Fruit fly (Drosophila melanogaster) whole organism, embryonic: Measurements from ENCODE around the gene EndoGI.
A peak's percentile ranks its signal among the peaks of the same experiment; 100 is the strongest.

Source experiments
- Aef1 ChIP-seq: fragments of 200-800 bp; sonication (Bioruptor generic); IDR thresholded peaks from 3 replicates; pipeline ENCODE4 v1.3.6; 2022; ENCODE audit warnings: missing biosample characterization, missing genetic modification characterization
- Asciz ChIP-seq: fragments of 200-800 bp; sonication (Bioruptor generic); optimal IDR thresholded peaks from 2 replicates; lab custom pipeline; 2017; ENCODE audit warnings: missing biosample characterization, mild to moderate bottlenecking, missing genetic modification characterization, missing genetic modification reagents
- Atf-2 ChIP-seq: fragments of 200-800 bp; sonication (Bioruptor generic); optimal IDR thresholded peaks from 2 replicates; lab custom pipeline; 2016; ENCODE audit warnings: missing biosample characterization, missing genetic modification characterization
- CG10147 ChIP-seq: fragments of 200-800 bp; sonication (Bioruptor generic); optimal IDR thresholded peaks from 2 replicates; lab custom pipeline; 2019; ENCODE audit warnings: missing biosample characterization, mild to moderate bottlenecking, missing genetic modification characterization, moderate library complexity
- CG10543 ChIP-seq: fragments of 200-800 bp; sonication (Bioruptor generic); optimal IDR thresholded peaks from 3 replicates; lab custom pipeline; 2017; ENCODE audit warnings: missing biosample characterization, mild to moderate bottlenecking, missing genetic modification characterization, moderate library complexity
- CG12391 ChIP-seq: fragments of 200-800 bp; sonication (Bioruptor generic); optimal IDR thresholded peaks from 3 replicates; lab custom pipeline; 2018; ENCODE audit warnings: missing biosample characterization, mild to moderate bottlenecking, missing genetic modification characterization, moderate library complexity
- CG12942 ChIP-seq: fragments of 200-800 bp; sonication (Bioruptor generic); optimal IDR thresholded peaks from 3 replicates; lab custom pipeline; 2016; ENCODE audit warnings: missing biosample characterization, missing genetic modification characterization
- CG15269 ChIP-seq: fragments of 200-800 bp; sonication (Bioruptor generic); optimal IDR thresholded peaks from 2 replicates; lab custom pipeline; 2018; ENCODE audit warnings: missing biosample characterization, mild to moderate bottlenecking, missing genetic modification characterization, moderate library complexity
- CG16813 ChIP-seq: fragments of 200-800 bp; sonication (Bioruptor generic); IDR thresholded peaks from 3 replicates; pipeline ENCODE4 v1.3.6; 2022; ENCODE audit warnings: missing biosample characterization, missing genetic modification characterization; ENCODE audit not compliant: partially characterized antibody
- CG2202 ChIP-seq: fragments of 200-800 bp; sonication (Bioruptor generic); optimal IDR thresholded peaks from 2 replicates; lab custom pipeline; 2018; ENCODE audit warnings: missing biosample characterization, mild to moderate bottlenecking, missing genetic modification characterization
- CG3065 ChIP-seq: fragments of 200-800 bp; sonication (Bioruptor generic); optimal IDR thresholded peaks from 2 replicates; lab custom pipeline; 2016; ENCODE audit warnings: missing biosample characterization, missing genetic modification characterization
- CG32772 ChIP-seq: fragments of 200-800 bp; sonication (Bioruptor generic); IDR thresholded peaks from 2 replicates; pipeline ENCODE4 v1.3.6; 2022; ENCODE audit warnings: missing biosample characterization, missing genetic modification characterization
- CG3281 ChIP-seq: fragments of 200-800 bp; sonication (Bioruptor generic); optimal IDR thresholded peaks from 3 replicates; lab custom pipeline; 2017; ENCODE audit warnings: missing biosample characterization, mild to moderate bottlenecking, missing genetic modification characterization
- CG3847 ChIP-seq: fragments of 200-800 bp; sonication (Bioruptor generic); IDR thresholded peaks from 2 replicates; pipeline ENCODE4 v1.3.6; 2022; ENCODE audit warnings: missing biosample characterization, missing genetic modification characterization
- CG3995 ChIP-seq: fragments of 200-800 bp; sonication (Bioruptor generic); optimal IDR thresholded peaks from 3 replicates; lab custom pipeline; 2016; ENCODE audit warnings: missing biosample characterization, missing genetic modification characterization
- CG4424 ChIP-seq: fragments of 200-800 bp; sonication (Bioruptor generic); optimal IDR thresholded peaks from 3 replicates; lab custom pipeline; 2016; ENCODE audit warnings: missing biosample characterization, missing genetic modification characterization
- CG8281 ChIP-seq: fragments of 200-800 bp; sonication (Bioruptor generic); optimal IDR thresholded peaks from 2 replicates; lab custom pipeline; 2018; ENCODE audit warnings: missing biosample characterization, mild to moderate bottlenecking, missing genetic modification characterization, moderate library complexity
- CG8388 ChIP-seq: fragments of 200-800 bp; sonication (Bioruptor generic); optimal IDR thresholded peaks from 2 replicates; lab custom pipeline; 2019; ENCODE audit warnings: missing biosample characterization, mild to moderate bottlenecking, missing genetic modification characterization, moderate library complexity
- CG8478 ChIP-seq: fragments of >200 bp; optimal IDR thresholded peaks from 2 replicates; lab custom pipeline; 2018
- Drgx ChIP-seq: fragments of 200-800 bp; sonication (Bioruptor generic); IDR thresholded peaks from 2 replicates; pipeline ENCODE4 v1.3.6; 2022; ENCODE audit warnings: missing biosample characterization, missing genetic modification characterization
- Fer2 ChIP-seq: fragments of 200-800 bp; sonication (Bioruptor generic); optimal IDR thresholded peaks from 2 replicates; lab custom pipeline; 2018; ENCODE audit warnings: missing biosample characterization, mild to moderate bottlenecking, missing genetic modification characterization, moderate library complexity
- HLH4C ChIP-seq: fragments of 200-800 bp; sonication (Bioruptor generic); IDR thresholded peaks from 3 replicates; pipeline ENCODE4 v1.3.6; 2022; ENCODE audit warnings: missing biosample characterization, missing genetic modification characterization; ENCODE audit not compliant: partially characterized antibody
- NC2α ChIP-seq: fragments of 200-800 bp; sonication (Bioruptor generic); optimal IDR thresholded peaks from 2 replicates; lab custom pipeline; 2016; ENCODE audit warnings: missing biosample characterization, missing genetic modification characterization
- Nf-YB ChIP-seq: fragments of 200-800 bp; sonication (Bioruptor generic); optimal IDR thresholded peaks from 3 replicates; lab custom pipeline; 2019; ENCODE audit warnings: missing biosample characterization, mild to moderate bottlenecking, missing genetic modification characterization, moderate library complexity
- Scr ChIP-seq: fragments of 200-800 bp; sonication (Bioruptor generic); IDR thresholded peaks from 2 replicates; pipeline ENCODE4 v1.3.6; 2022; ENCODE audit warnings: missing biosample characterization, missing genetic modification characterization; ENCODE audit not compliant: partially characterized antibody
- ash1 ChIP-seq: fragments of 200-800 bp; sonication (Bioruptor generic); optimal IDR thresholded peaks from 2 replicates; lab custom pipeline; 2018; ENCODE audit warnings: missing biosample characterization, mild to moderate bottlenecking, missing genetic modification characterization
- dan ChIP-seq: fragments of 200-800 bp; sonication (Bioruptor generic); IDR thresholded peaks from 2 replicates; pipeline ENCODE4 v1.3.6; 2022; ENCODE audit warnings: missing biosample characterization, missing genetic modification characterization
- dimm ChIP-seq: fragments of 200-800 bp; sonication (Bioruptor generic); IDR thresholded peaks from 2 replicates; pipeline ENCODE4 v1.3.6; 2022; ENCODE audit warnings: missing biosample characterization, missing genetic modification characterization
- fu2 ChIP-seq: fragments of 200-800 bp; sonication (Bioruptor generic); optimal IDR thresholded peaks from 2 replicates; lab custom pipeline; 2016; ENCODE audit warnings: missing biosample characterization, missing genetic modification characterization
- gce ChIP-seq: fragments of 200-800 bp; sonication (Bioruptor generic); IDR thresholded peaks from 3 replicates; pipeline ENCODE4 v1.3.6; 2022; ENCODE audit warnings: missing biosample characterization, missing genetic modification characterization
- gcm ChIP-seq: fragments of 200-800 bp; sonication (Bioruptor generic); optimal IDR thresholded peaks from 2 replicates; lab custom pipeline; 2019; ENCODE audit warnings: missing biosample characterization, mild to moderate bottlenecking, missing genetic modification characterization, moderate library complexity
- gcm2 ChIP-seq: fragments of 200-800 bp; sonication (Bioruptor generic); optimal IDR thresholded peaks from 2 replicates; lab custom pipeline; 2016; ENCODE audit warnings: missing biosample characterization, missing genetic modification characterization
- gem ChIP-seq: fragments of 200-800 bp; sonication (Bioruptor generic); optimal IDR thresholded peaks from 2 replicates; lab custom pipeline; 2019; ENCODE audit warnings: missing biosample characterization, mild to moderate bottlenecking, missing genetic modification characterization, moderate library complexity
- gsb ChIP-seq: fragments of 200-800 bp; sonication (Bioruptor generic); IDR thresholded peaks from 2 replicates; pipeline ENCODE4 v1.3.6; 2022; ENCODE audit warnings: missing biosample characterization, missing genetic modification characterization
- gt ChIP-seq: fragments of 200-800 bp; sonication (Bioruptor generic); IDR thresholded peaks from 2 replicates; pipeline ENCODE4 v1.3.6; 2022; ENCODE audit warnings: missing biosample characterization, missing genetic modification characterization
- hkb ChIP-seq, 2 experiments: fragments of 200-800 bp in 1 of 2; fragments of >200 bp in 1 of 2; sonication (Bioruptor generic) in 1 of 2; IDR thresholded peaks in 1 of 2; optimal IDR thresholded peaks in 1 of 2; 2 replicates each; pipeline versions ENCODE4 v1.3.6 to Lab custom; 2017 to 2022; ENCODE audit warnings: missing biosample characterization in 1 of 2, missing genetic modification characterization in 1 of 2
- ind ChIP-seq: fragments of 200-800 bp; sonication (Bioruptor generic); optimal IDR thresholded peaks from 3 replicates; lab custom pipeline; 2016; ENCODE audit warnings: missing biosample characterization, missing genetic modification characterization
- maf-S ChIP-seq: fragments of 200-800 bp; sonication (Bioruptor generic); optimal IDR thresholded peaks from 2 replicates; lab custom pipeline; 2016; ENCODE audit warnings: missing biosample characterization, missing genetic modification characterization
- prd ChIP-seq, 3 experiments: fragments of >200 bp in 2 of 3; fragments of 200-800 bp in 1 of 3; sonication (Bioruptor generic) in 1 of 3; optimal IDR thresholded peaks in 2 of 3; IDR thresholded peaks in 1 of 3; 2 replicates in 2 of 3; 3 replicates in 1 of 3; pipeline versions ENCODE4 v1.3.6 to Lab custom; 2017 to 2022; ENCODE audit warnings: missing biosample characterization in 1 of 3, missing genetic modification characterization in 1 of 3
- run ChIP-seq: fragments of 200-800 bp; sonication (Bioruptor generic); optimal IDR thresholded peaks from 3 replicates; lab custom pipeline; 2018; ENCODE audit warnings: missing biosample characterization, mild to moderate bottlenecking, missing genetic modification characterization
- sim ChIP-seq: fragments of 200-800 bp; sonication (Bioruptor generic); IDR thresholded peaks from 2 replicates; pipeline ENCODE4 v1.3.6; 2022; ENCODE audit warnings: missing biosample characterization, missing genetic modification characterization
- twi ChIP-seq: fragments of 200-800 bp; optimal IDR thresholded peaks from 2 replicates; lab custom pipeline; 2019; ENCODE audit warnings: missing biosample characterization, mild to moderate bottlenecking, missing genetic modification characterization, moderate library complexity
- unpg ChIP-seq: fragments of 200-800 bp; sonication (Bioruptor generic); optimal IDR thresholded peaks from 3 replicates; lab custom pipeline; 2018; ENCODE audit warnings: missing biosample characterization, mild to moderate bottlenecking, missing genetic modification characterization, moderate library complexity
- vnd ChIP-seq: fragments of 200-800 bp; sonication (Bioruptor generic); IDR thresholded peaks from 3 replicates; pipeline ENCODE4 v1.3.6; 2022; ENCODE audit warnings: missing biosample characterization, missing genetic modification characterization; ENCODE audit not compliant: partially characterized antibody
- zf30C ChIP-seq: fragments of 200-800 bp; sonication (Bioruptor generic); optimal IDR thresholded peaks from 3 replicates; lab custom pipeline; 2018; ENCODE audit warnings: missing biosample characterization, mild to moderate bottlenecking, missing genetic modification characterization

Gene EndoGI

dm6 chr2L:16293703-16294233 is 36.3 kb downstream of the EndoGI start, which contains the start of gene Cyp303a1 (continued):
- TF ChIP-seq Scr (GFP tag; lab: Robert Waterston, UW), result 0 out of 2 replicates have a peak, but pooled peaks have one; percentile 23
- peak; percentile 58 for TF ChIP-seq CG16813 (GFP tag; lab: Robert Waterston, UW)

- peak; percentile 39 for TF ChIP-seq CG8281
- no peak for TF ChIP-seq CG2202
- TF ChIP-seq HLH4C (GFP tag; lab: Robert Waterston, UW), result no peak
- peak; percentile 27 for TF ChIP-seq NC2α (GFP tag; lab: Kevin White, UChicago)
- no peak for TF ChIP-seq gce (GFP tag; lab: Robert Waterston, UW)
- peak; percentile 61 for TF ChIP-seq CG3995 (GFP tag; lab: Kevin White, UChicago)
- peak; percentile 80 for TF ChIP-seq Aef1
- TF ChIP-seq CG3065, result peak; percentile 7
- TF ChIP-seq CG8388 (GFP tag; lab: Kevin White, UChicago), result peak; percentile 43
- peak; percentile 72 for TF ChIP-seq CG3281 (GFP tag; lab: Kevin White, UChicago)
- no peak for TF ChIP-seq vnd
- peak; percentile 4 for TF ChIP-seq hkb (optimal IDR thresholded peaks at IDR 0.05; lab: Kevin White, UChicago)
- peak; percentile 37; the same call in 1 of the 2 replicates for TF ChIP-seq hkb (GFP tag; IDR thresholded peaks at IDR 0.05; lab: Robert Waterston, UW)
- TF ChIP-seq Drgx (GFP tag; lab: Robert Waterston, UW), result 0 out of 2 replicates have a peak, but pooled peaks have one; percentile 20
- TF ChIP-seq gem (tag; lab: Kevin White, UChicago), result no peak
- no peak for TF ChIP-seq zf30C (GFP tag; lab: Kevin White, UChicago)
- no peak for TF ChIP-seq gsb (GFP tag; lab: Robert Waterston, UW)
- TF ChIP-seq gcm, result peak; percentile 30
- TF ChIP-seq unpg (GFP tag; lab: Kevin White, UChicago), result peak; percentile 68
- no peak for TF ChIP-seq gcm2
- TF ChIP-seq ash1 (GFP tag; lab: Kevin White, UChicago), result no peak
- no peak for TF ChIP-seq run
- peak; percentile 57 for TF ChIP-seq CG12942 (GFP tag; lab: Kevin White, UChicago)
- TF ChIP-seq CG4424, result peak; percentile 77
- TF ChIP-seq fu2 (GFP tag; lab: Kevin White, UChicago), result peak; percentile 45
- no peak for TF ChIP-seq CG8478 (lab: Kevin White, UChicago)
- TF ChIP-seq maf-S, result peak; percentile 55
- TF ChIP-seq prd (optimal IDR thresholded peaks at IDR 0.05; lab: Kevin White, UChicago), result no peak
- peak; percentile 76 for TF ChIP-seq prd (GFP tag; IDR thresholded peaks at IDR 0.05; lab: Robert Waterston, UW)
- peak; percentile 79 for TF ChIP-seq ind (GFP tag; lab: Kevin White, UChicago)
- no peak for TF ChIP-seq dimm
- no peak for TF ChIP-seq dan (GFP tag; lab: Robert Waterston, UW)
- TF ChIP-seq CG12391 (tag; lab: Kevin White, UChicago), result peak; percentile 82
- TF ChIP-seq CG15269 (tag; lab: Kevin White, UChicago), result no peak
- peak; percentile 81 for TF ChIP-seq CG32772
- peak; percentile 61 for TF ChIP-seq CG10543 (GFP tag; lab: Kevin White, UChicago)
- TF ChIP-seq gt (GFP tag; lab: Robert Waterston, UW), result no peak
- no peak for TF ChIP-seq Asciz
- TF ChIP-seq twi (tag; lab: Kevin White, UChicago), result peak; percentile 49
- TF ChIP-seq CG3847 (GFP tag; lab: Robert Waterston, UW), result peak; percentile 69; the same call in 1 of the 2 replicates
- TF ChIP-seq Fer2, result peak; percentile 75
- TF ChIP-seq Nf-YB, result peak; percentile 43
- TF ChIP-seq Atf-2 (GFP tag; lab: Kevin White, UChicago), result peak; percentile 77
- no peak for TF ChIP-seq CG10147
- no peak for TF ChIP-seq sim
These were observed 42.2 kb downstream of the EndoGI start, which contains the start of the genes heix and CG17328 for dm6 chr2L:16299466-16300311. Gene heix (minus strand): TSS chr2L:16299858. Gene CG17328 (plus strand): TSS chr2L:16299943.
